Fruit fly (Drosophila melanogaster) S2 (cell line): ENCODE data around the gene CG12708.

Experiments used
- CG8478 ChIP-seq: fragments of >200 bp; optimal IDR thresholded peaks from 2 replicates; lab custom pipeline; 2018
- CTCF ChIP-seq, 2 experiments: fragments of >200 bp; optimal IDR thresholded peaks; 2 replicates each; lab custom pipeline; 2018

CG12708 gene

DNA sequence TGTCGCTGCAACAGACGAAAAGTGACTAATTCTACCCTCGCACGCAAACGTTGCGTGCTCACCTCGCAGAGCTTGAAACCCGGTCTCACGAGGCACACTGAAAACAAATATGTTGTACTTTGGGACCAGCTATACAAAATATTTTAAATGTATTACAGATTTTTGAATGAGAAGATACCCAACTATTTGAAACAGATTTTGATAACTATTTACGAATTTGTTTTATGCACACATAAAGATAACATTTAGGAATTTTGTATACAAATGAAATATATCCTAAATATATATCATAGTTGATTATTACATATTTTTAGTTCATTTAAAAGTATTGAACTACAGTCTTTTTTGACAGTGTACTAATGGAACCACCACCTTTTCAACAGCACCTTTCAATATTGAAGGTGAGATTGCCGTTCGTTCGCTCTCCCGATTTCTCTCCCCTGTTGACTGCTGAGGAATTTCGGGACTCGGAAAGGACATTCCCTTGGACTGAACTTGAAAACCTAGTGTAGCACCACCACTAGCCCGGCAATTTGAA, 4.2 kb upstream of the CG12708 start, which contains the start of gene CG15646:
Gene CG15646 (minus strand): TSS at position 4 of the 538 bp plus-strand sequence.
- TF ChIP-seq CG8478 (lab: Kevin White, UChicago): no peak
- no peak for TF ChIP-seq CTCF (optimal IDR thresholded peaks at IDR 0.05; lab: Kevin White, UChicago)

DNA sequence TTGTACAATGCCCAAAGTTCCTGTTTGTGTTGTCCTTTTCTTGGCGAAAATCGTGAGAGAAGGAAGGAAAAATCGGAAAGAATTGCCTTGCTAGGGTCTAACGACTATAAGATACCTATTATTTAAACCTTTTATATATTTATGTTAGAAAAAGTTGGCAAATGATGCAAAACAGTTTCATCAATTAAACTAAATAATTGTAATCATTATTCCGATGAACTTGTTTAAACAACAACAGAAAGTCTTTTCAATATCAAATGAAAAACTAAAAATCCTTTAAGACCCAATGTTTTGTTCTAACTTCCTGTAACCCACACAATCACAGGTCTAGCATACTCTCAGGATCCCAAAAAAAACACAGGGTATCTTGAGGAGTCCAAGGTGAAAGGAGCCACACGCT, 939 bp upstream of the CG12708 start:
- no peak for TF ChIP-seq CG8478 (lab: Kevin White, UChicago)
- TF ChIP-seq CTCF (optimal IDR thresholded peaks at IDR 0.05; lab: Kevin White, UChicago): no peak

DNA sequence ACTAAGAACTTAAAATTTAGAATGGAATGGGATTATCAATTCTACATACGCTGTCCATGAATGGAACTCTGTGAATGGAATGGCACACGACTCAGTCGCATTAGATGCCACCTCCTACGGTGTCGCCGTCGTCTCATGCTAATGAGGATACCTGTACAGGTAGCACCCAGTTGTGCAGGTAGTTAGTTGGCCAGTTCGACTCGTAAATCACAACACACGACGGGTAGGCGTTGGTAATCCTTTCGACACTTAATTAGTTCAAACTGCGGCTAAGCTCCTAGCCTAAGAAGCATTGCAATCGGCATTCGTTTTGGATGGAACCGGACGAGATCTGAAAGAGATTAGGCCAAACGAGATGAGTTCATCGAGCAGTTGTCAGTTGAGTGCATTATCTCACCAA, 9.1 kb downstream of the CG12708 start:
- TF ChIP-seq CTCF (optimal IDR thresholded peaks at IDR 0.05; lab: Kevin White, UChicago): no peak
- no peak for TF ChIP-seq CG8478 (lab: Kevin White, UChicago)

DNA sequence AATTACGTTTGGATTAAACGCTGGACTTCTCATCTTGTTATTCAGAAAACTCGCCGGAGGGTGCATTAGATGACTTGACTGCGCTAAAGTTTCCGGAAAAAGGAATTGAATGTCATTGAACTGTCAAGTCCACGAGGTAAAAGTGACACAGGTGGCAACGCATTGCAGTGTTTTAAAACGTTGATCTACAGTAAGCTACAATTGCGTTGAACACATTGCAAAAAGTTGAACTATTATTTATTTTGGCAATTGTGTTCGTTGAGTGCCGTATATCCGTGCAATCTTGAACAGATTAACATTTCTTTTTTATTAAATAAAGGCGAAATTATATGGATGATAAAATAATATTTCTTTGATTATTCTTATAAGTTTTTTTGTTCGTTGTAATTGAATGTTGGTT, 13.5 kb downstream of the CG12708 start, which contains the start of gene CG15599:
Gene CG15599 (minus strand): TSS at position 101 of the 400 bp plus-strand sequence.
- TF ChIP-seq CG8478 (lab: Kevin White, UChicago) (no peak), CTCF (optimal IDR thresholded peaks at IDR 0.05; lab: Kevin White, UChicago) (no peak)

dm6 chrX:15696854-15697540, 21.7 kb downstream of the CG12708 start, which contains the start of gene CG8128:
Gene CG8128, plus strand, starts transcription at chrX:15697494.
- TF ChIP-seq CTCF (optimal IDR thresholded peaks at IDR 0.05; lab: Kevin White, UChicago) (no peak), CG8478 (lab: Kevin White, UChicago) (no peak)

- TF ChIP-seq CG8478 (lab: Kevin White, UChicago) (no peak), CTCF (optimal IDR thresholded peaks at IDR 0.05; lab: Kevin White, UChicago) (no peak)
Observed at dm6 chrX:15697581-15698208, 22.4 kb downstream of the CG12708 start.

- TF ChIP-seq CG8478 (lab: Kevin White, UChicago) (no peak), CTCF (optimal IDR thresholded peaks at IDR 0.05; lab: Kevin White, UChicago) (no peak)
Observed at dm6 chrX:15701047-15701446, 25.8 kb downstream of the CG12708 start, which contains the start of gene CG9240. Gene CG9240, minus strand, starts transcription at chrX:15701259.

dm6 chrX:15703720-15704206, 28.5 kb downstream of the CG12708 start, which contains the start of the genes Pis and Hap40:
Gene Pis, minus strand, starts transcription at chrX:15703770.
Gene Hap40, plus strand, starts transcription at chrX:15704125.
- TF ChIP-seq CTCF (optimal IDR thresholded peaks at IDR 0.05; lab: Kevin White, UChicago) (no peak), CG8478 (lab: Kevin White, UChicago) (no peak)

dm6 chrX:15709624-15709983, 34.3 kb downstream of the CG12708 start:
- no peak for TF ChIP-seq CG8478 (lab: Kevin White, UChicago)
- no peak for TF ChIP-seq CTCF (optimal IDR thresholded peaks at IDR 0.05; lab: Kevin White, UChicago)

- TF ChIP-seq CG8478 (lab: Kevin White, UChicago): no peak
- TF ChIP-seq CTCF (optimal IDR thresholded peaks at IDR 0.05; lab: Kevin White, UChicago): peak in 1 of 2 experiments; percentile 17
Observed at dm6 chrX:15709984-15710750, 34.9 kb downstream of the CG12708 start, which contains the start of the genes CG9281 and CG15601. Gene CG9281, minus strand, starts transcription at chrX:15710539. Gene CG15601, plus strand, starts transcription at chrX:15710647.

DNA sequence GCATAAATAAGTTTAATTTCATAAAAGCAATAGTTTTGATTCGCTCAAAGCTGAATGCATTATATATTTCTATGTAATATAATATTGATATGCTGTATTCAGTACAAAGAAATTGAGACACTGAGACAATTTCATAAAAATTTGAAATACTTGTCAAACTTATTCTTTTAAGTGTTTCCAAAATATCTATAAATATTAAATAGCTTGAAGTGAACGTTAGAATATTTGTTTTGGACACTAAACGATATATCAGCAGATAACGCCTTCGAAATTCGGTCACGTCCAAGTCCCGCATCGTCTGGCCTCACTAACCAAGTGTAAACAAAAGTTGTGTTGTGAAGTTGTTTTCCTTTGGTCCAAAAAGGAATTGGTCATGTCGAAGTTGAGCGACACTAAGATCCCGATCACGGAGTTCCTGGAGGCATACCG, 35.5 kb downstream of the CG12708 start:
- TF ChIP-seq CG8478 (lab: Kevin White, UChicago) (no peak), CTCF (optimal IDR thresholded peaks at IDR 0.05; lab: Kevin White, UChicago) (no peak)

dm6 chrX:15712409-15712808, 37.1 kb downstream of the CG12708 start, which contains the start of gene HUWE1:
Gene HUWE1, plus strand, starts transcription at chrX:15712628.
- TF ChIP-seq CTCF (optimal IDR thresholded peaks at IDR 0.05; lab: Kevin White, UChicago): no peak
- TF ChIP-seq CG8478 (lab: Kevin White, UChicago): no peak
